Fruit fly (Drosophila melanogaster): Measurements from ENCODE around the gene PGAP5.

Gene PGAP5

DNA sequence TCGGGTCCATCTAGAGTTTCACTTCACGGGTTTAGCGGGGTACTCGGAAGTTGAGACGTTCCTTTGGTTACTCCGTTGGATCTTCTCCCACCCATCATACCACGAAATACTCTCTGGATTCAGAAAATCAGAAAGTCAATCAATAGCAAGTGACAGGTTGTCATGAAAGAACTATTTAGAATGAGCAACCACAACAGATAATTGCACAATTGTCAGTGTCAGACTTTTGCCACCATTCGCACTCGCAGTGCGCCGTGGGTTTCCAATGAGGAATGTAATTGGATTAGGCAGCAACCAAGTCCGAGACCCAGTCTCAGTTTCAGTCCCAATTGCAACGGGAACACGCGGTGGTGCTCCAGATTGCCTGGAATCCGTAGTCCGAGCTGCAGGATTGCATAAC is 7.2 kb downstream of the PGAP5 start, which contains the start of gene CG8419:
Gene CG8419 (plus strand): TSS at position 301 of the 400 bp plus-strand sequence.
- TF ChIP-seq ac (GFP tag; optimal IDR thresholded peaks at IDR 0.05) (no peak), CG12659 (GFP tag; optimal IDR thresholded peaks at IDR 0.05) (no peak), Oaz (GFP tag; IDR thresholded peaks at IDR 0.05) (no peak), salm (tag; optimal IDR thresholded peaks at IDR 0.05) (no peak), luna (GFP tag; optimal IDR thresholded peaks at IDR 0.05) (no peak), CG1529 (GFP tag; optimal IDR thresholded peaks at IDR 0.05) (no peak), CG32767 (GFP tag; IDR thresholded peaks at IDR 0.05) (no peak), Lim3 (GFP tag; IDR thresholded peaks at IDR 0.05) (0 out of 2 replicates have a peak, but pooled peaks have one; percentile 10), Pdp1 (GFP tag; optimal IDR thresholded peaks at IDR 0.05) (peak in 1 of 2 experiments; percentile 24), CG15073 (GFP tag; optimal IDR thresholded peaks at IDR 0.05) (no peak)

DNA sequence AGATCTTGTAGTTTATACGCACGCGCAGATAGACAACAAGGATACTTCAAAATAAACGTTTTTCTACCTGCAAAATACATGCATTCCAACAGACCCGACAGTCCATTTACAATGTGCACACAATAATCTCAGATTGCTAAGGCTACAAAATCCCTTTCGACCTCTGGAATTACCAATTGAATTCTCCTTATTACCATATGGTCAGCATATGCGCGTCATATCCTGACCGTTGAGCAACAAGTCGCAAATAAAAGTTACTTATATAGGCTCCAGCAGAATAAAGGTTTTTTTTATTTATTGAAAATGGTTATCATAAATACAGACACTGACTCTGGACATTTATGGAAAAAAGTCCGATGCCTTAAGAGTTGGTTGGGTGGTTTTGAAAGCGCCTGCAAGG is 10.7 kb downstream of the PGAP5 start:
- TF ChIP-seq Oaz (GFP tag; IDR thresholded peaks at IDR 0.05) (no peak), CG15479 (GFP tag; optimal IDR thresholded peaks at IDR 0.05) (peak; percentile 21), twi (tag; optimal IDR thresholded peaks at IDR 0.05) (peak; percentile 95)

DNA sequence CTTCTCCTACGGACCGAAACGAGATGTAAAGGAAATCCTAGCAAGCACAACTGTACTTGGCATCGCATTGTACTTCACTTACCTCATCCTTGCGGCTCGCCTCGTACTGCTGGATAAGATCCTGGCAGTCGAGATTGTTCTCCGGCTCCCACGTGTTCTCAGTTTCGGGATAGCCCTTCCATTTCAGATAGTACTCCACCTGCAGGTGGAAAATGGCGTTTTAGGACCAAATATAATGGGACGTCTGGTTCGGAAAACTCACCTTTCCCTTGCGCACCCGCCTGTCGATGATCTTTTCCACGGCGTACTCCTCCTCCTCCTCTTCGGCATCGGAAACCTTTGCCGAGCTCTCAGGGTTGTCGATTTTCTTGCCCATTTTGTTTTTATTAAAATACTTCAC is 11.8 kb downstream of the PGAP5 start:
- TF ChIP-seq zfh1 (GFP tag; IDR thresholded peaks at IDR 0.05) (0 out of 3 replicates have a peak, but pooled peaks have one; percentile 11), CTCF (GFP tag; optimal IDR thresholded peaks at IDR 0.05) (peak; percentile 66), tin (GFP tag; optimal IDR thresholded peaks at IDR 0.05) (no peak), grn (GFP tag; optimal IDR thresholded peaks at IDR 0.05) (no peak), Nf-YA (GFP tag; IDR thresholded peaks at IDR 0.05) (0 out of 2 replicates have a peak, but pooled peaks have one; percentile 2), D (optimal IDR thresholded peaks at IDR 0.05) (peak; percentile 19), D (GFP tag; optimal IDR thresholded peaks at IDR 0.05) (no peak)

DNA sequence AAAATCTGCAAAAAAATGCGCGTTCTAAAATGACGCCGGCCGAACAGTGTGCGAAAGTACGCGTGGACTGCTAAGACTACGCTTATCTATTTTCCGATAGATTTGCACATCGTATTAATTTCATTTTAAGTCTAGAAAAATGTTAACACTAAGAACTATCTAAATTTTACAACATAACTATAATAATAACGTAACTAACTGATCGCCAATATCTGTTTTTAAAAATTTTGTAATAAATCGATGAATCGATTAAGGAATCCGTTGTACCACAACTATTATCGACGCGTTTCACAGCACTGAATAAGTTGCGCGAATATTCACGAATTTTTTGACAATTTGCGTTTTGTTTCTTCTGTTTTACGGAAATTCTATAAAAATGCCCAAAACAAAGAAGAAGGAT is 12.4 kb downstream of the PGAP5 start, which contains the start of gene Ssb-c31a:
Gene Ssb-c31a (plus strand): TSS at position 278 of the 400 bp plus-strand sequence.
- no peak for TF ChIP-seq kay (GFP tag; optimal IDR thresholded peaks at IDR 0.05)
- peak in 1 of 2 experiments; percentile 45 for TF ChIP-seq bsh (GFP tag; optimal IDR thresholded peaks at IDR 0.05)
- no peak for TF ChIP-seq oc (tag; optimal IDR thresholded peaks at IDR 0.05)
- peak; percentile 22 for TF ChIP-seq Antp (GFP tag; optimal IDR thresholded peaks at IDR 0.05)
- peak; percentile 28; the same call in 1 of the 2 replicates for TF ChIP-seq CG17328 (GFP tag; IDR thresholded peaks at IDR 0.05)
- TF ChIP-seq Sry-δ (GFP tag; optimal IDR thresholded peaks at IDR 0.05), result peak; percentile 84
- TF ChIP-seq al (GFP tag; IDR thresholded peaks at IDR 0.05), result peak; percentile 42; the same call in 1 of the 2 replicates
- TF ChIP-seq CG4424 (GFP tag; optimal IDR thresholded peaks at IDR 0.05), result peak; percentile 39
- peak; percentile 68 for TF ChIP-seq CG4617 (GFP tag; optimal IDR thresholded peaks at IDR 0.05; ENCODE audit: borderline replicate concordance)
- 0 out of 2 replicates have a peak, but pooled peaks have one; percentile 43 for TF ChIP-seq ttk (GFP tag; IDR thresholded peaks at IDR 0.05)
- TF ChIP-seq Trl (optimal IDR thresholded peaks at IDR 0.05), result no peak
- TF ChIP-seq Trl (GFP tag; optimal IDR thresholded peaks at IDR 0.05), result peak; percentile 63
- peak; percentile 4 for TF ChIP-seq ERR (GFP tag; optimal IDR thresholded peaks at IDR 0.05)
- peak in 1 of 3 experiments; percentile 47 for TF ChIP-seq lola (GFP tag; optimal IDR thresholded peaks at IDR 0.05)
- no peak for TF ChIP-seq D19B (GFP tag; optimal IDR thresholded peaks at IDR 0.05)
- TF ChIP-seq lov (optimal IDR thresholded peaks at IDR 0.05), result no peak
- TF ChIP-seq lov (GFP tag; IDR thresholded peaks at IDR 0.05), result no peak
- TF ChIP-seq CG32767 (GFP tag; IDR thresholded peaks at IDR 0.05), result no peak
- peak; percentile 48 for TF ChIP-seq CG3281 (GFP tag; optimal IDR thresholded peaks at IDR 0.05)
- TF ChIP-seq Poxn (GFP tag; IDR thresholded peaks at IDR 0.05), result no peak
- TF ChIP-seq CG1792 (GFP tag; optimal IDR thresholded peaks at IDR 0.05), result peak; percentile 55
- peak; percentile 58 for TF ChIP-seq CG18262 (tag; optimal IDR thresholded peaks at IDR 0.05)
- peak; percentile 35 for TF ChIP-seq CG12744 (GFP tag; optimal IDR thresholded peaks at IDR 0.05)
- TF ChIP-seq CG18619 (GFP tag; optimal IDR thresholded peaks at IDR 0.05), result peak; percentile 6
- TF ChIP-seq mam (GFP tag; optimal IDR thresholded peaks at IDR 0.05), result peak; percentile 69
- peak; percentile 43 for TF ChIP-seq Sox100B (GFP tag; optimal IDR thresholded peaks at IDR 0.05)
- TF ChIP-seq Lim3 (GFP tag; IDR thresholded peaks at IDR 0.05), result no peak
- TF ChIP-seq Hr51 (GFP tag; optimal IDR thresholded peaks at IDR 0.05), result peak; percentile 31 to 48
- TF ChIP-seq CG3407 (GFP tag; optimal IDR thresholded peaks at IDR 0.05), result peak; percentile 18
- TF ChIP-seq D19A (tag; optimal IDR thresholded peaks at IDR 0.05), result no peak
